Fruit fly (Drosophila melanogaster) whole organism, embryonic: Measurements from ENCODE around the gene CG13074.
A peak's percentile ranks its signal among the peaks of the same experiment; 100 is the strongest.

Source experiments
- CG10209 ChIP-seq: fragments of 200-800 bp; sonication (Bioruptor generic); optimal IDR thresholded peaks from 3 replicates; lab custom pipeline; 2017; ENCODE audit warnings: missing biosample characterization, mild to moderate bottlenecking, missing genetic modification characterization, missing genetic modification reagents
- CG10462 ChIP-seq: fragments of 200-800 bp; sonication (Bioruptor generic); optimal IDR thresholded peaks from 2 replicates; lab custom pipeline; 2016; ENCODE audit warnings: missing biosample characterization, missing genetic modification characterization
- CG12155 ChIP-seq: fragments of 200-800 bp; sonication (Bioruptor generic); optimal IDR thresholded peaks from 3 replicates; lab custom pipeline; 2016; ENCODE audit warnings: missing biosample characterization, missing genetic modification characterization
- CG12219 ChIP-seq: fragments of 200-800 bp; sonication (Bioruptor generic); optimal IDR thresholded peaks from 3 replicates; lab custom pipeline; 2018; ENCODE audit warnings: missing biosample characterization, mild to moderate bottlenecking, missing genetic modification characterization
- CG12659 ChIP-seq: fragments of 200-800 bp; sonication (Bioruptor generic); optimal IDR thresholded peaks from 3 replicates; lab custom pipeline; 2017; ENCODE audit warnings: mild to moderate bottlenecking, missing biosample characterization, missing genetic modification reagents, missing genetic modification characterization
- CG15514 ChIP-seq: fragments of 200-800 bp; sonication (Bioruptor generic); optimal IDR thresholded peaks from 3 replicates; lab custom pipeline; 2017; ENCODE audit warnings: missing biosample characterization, missing genetic modification characterization, mild to moderate bottlenecking, moderate library complexity, missing genetic modification reagents
- CG1647 ChIP-seq: fragments of 200-800 bp; sonication (Bioruptor generic); optimal IDR thresholded peaks from 3 replicates; lab custom pipeline; 2016; ENCODE audit warnings: missing biosample characterization, missing genetic modification characterization
- CG16813 ChIP-seq: fragments of 200-800 bp; sonication (Bioruptor generic); IDR thresholded peaks from 3 replicates; pipeline ENCODE4 v1.3.6; 2022; ENCODE audit warnings: missing biosample characterization, missing genetic modification characterization; ENCODE audit not compliant: partially characterized antibody
- CG17568 ChIP-seq: fragments of 200-800 bp; sonication (Bioruptor generic); optimal IDR thresholded peaks from 2 replicates; lab custom pipeline; 2018; ENCODE audit warnings: missing biosample characterization, mild to moderate bottlenecking, missing genetic modification characterization, moderate library complexity
- CG18476 ChIP-seq: fragments of 200-800 bp; sonication (Bioruptor generic); optimal IDR thresholded peaks from 2 replicates; lab custom pipeline; 2016; ENCODE audit warnings: missing biosample characterization, mild to moderate bottlenecking, missing genetic modification characterization
- CG18599 ChIP-seq: fragments of 200-800 bp; sonication (Bioruptor generic); optimal IDR thresholded peaks from 3 replicates; lab custom pipeline; 2017; ENCODE audit warnings: missing biosample characterization, missing genetic modification characterization, mild to moderate bottlenecking, moderate library complexity, missing genetic modification reagents
- CG18764 ChIP-seq: fragments of 200-800 bp; sonication (Bioruptor generic); optimal IDR thresholded peaks from 3 replicates; lab custom pipeline; 2016; ENCODE audit warnings: missing biosample characterization, missing genetic modification characterization
- CG2129 ChIP-seq: fragments of 200-800 bp; sonication (Bioruptor generic); IDR thresholded peaks from 2 replicates; pipeline ENCODE4 v1.3.6; 2022; ENCODE audit warnings: missing biosample characterization, missing genetic modification characterization; ENCODE audit not compliant: partially characterized antibody
- CG33213 ChIP-seq: fragments of 200-800 bp; sonication (Bioruptor generic); optimal IDR thresholded peaks from 3 replicates; lab custom pipeline; 2016; ENCODE audit warnings: missing biosample characterization, missing genetic modification characterization
- CG3847 ChIP-seq: fragments of 200-800 bp; sonication (Bioruptor generic); IDR thresholded peaks from 2 replicates; pipeline ENCODE4 v1.3.6; 2022; ENCODE audit warnings: missing biosample characterization, missing genetic modification characterization
- CG42726 ChIP-seq: fragments of 200-800 bp; sonication (Bioruptor generic); IDR thresholded peaks from 2 replicates; pipeline ENCODE4 v1.3.6; 2022; ENCODE audit warnings: missing biosample characterization, missing genetic modification characterization; ENCODE audit not compliant: partially characterized antibody
- CG9797 ChIP-seq: fragments of 200-800 bp; sonication (Bioruptor generic); optimal IDR thresholded peaks from 3 replicates; lab custom pipeline; 2018; ENCODE audit warnings: missing biosample characterization, mild to moderate bottlenecking, missing genetic modification characterization
- CG9932 ChIP-seq: fragments of 200-800 bp; sonication (Bioruptor generic); IDR thresholded peaks from 2 replicates; pipeline ENCODE4 v1.3.6; 2022; ENCODE audit warnings: missing biosample characterization, missing genetic modification characterization
- Camta ChIP-seq: fragments of 200-800 bp; sonication (Bioruptor generic); optimal IDR thresholded peaks from 2 replicates; lab custom pipeline; 2016; ENCODE audit warnings: missing biosample characterization, missing genetic modification characterization
- Dll ChIP-seq: fragments of 200-800 bp; sonication (Bioruptor generic); IDR thresholded peaks from 4 replicates; pipeline ENCODE4 v1.3.6; 2022; ENCODE audit warnings: missing biosample characterization, missing genetic modification characterization; ENCODE audit not compliant: partially characterized antibody
- Doc3 ChIP-seq: fragments of 200-800 bp; sonication (Bioruptor generic); IDR thresholded peaks from 3 replicates; pipeline ENCODE4 v1.3.6; 2022; ENCODE audit warnings: missing biosample characterization, missing genetic modification characterization; ENCODE audit not compliant: partially characterized antibody
- Dref ChIP-seq: fragments of 200-800 bp; sonication (Bioruptor generic); IDR thresholded peaks from 2 replicates; pipeline ENCODE4 v1.3.6; 2022; ENCODE audit warnings: missing biosample characterization, missing genetic modification characterization
- HLH3B ChIP-seq: fragments of 200-800 bp; sonication (Bioruptor generic); IDR thresholded peaks from 2 replicates; pipeline ENCODE4 v1.3.6; 2022; ENCODE audit warnings: missing biosample characterization, missing genetic modification characterization
- Hr78 ChIP-seq, 2 experiments: fragments of 200-800 bp in 1 of 2; fragments of >200 bp in 1 of 2; sonication (Bioruptor generic) in 1 of 2; optimal IDR thresholded peaks; 2 replicates each; lab custom pipeline; 2017 to 2019; ENCODE audit warnings: missing biosample characterization in 2 of 2, missing genetic modification characterization in 2 of 2, mild to moderate bottlenecking in 1 of 2, moderate library complexity in 1 of 2
- Lpt ChIP-seq: fragments of >200 bp; optimal IDR thresholded peaks from 2 replicates; lab custom pipeline; 2018; ENCODE audit warnings: missing biosample characterization, missing genetic modification characterization
- Mrtf ChIP-seq: fragments of 200-800 bp; sonication (Bioruptor generic); IDR thresholded peaks from 3 replicates; pipeline ENCODE4 v1.3.6; 2022; ENCODE audit warnings: missing biosample characterization, missing genetic modification characterization
- Sry-β ChIP-seq: fragments of 200-800 bp; sonication (Bioruptor generic); optimal IDR thresholded peaks from 2 replicates; lab custom pipeline; 2018; ENCODE audit warnings: missing biosample characterization, mild to moderate bottlenecking, missing genetic modification characterization, moderate library complexity
- chinmo ChIP-seq: fragments of 200-800 bp; sonication (Bioruptor generic); IDR thresholded peaks from 4 replicates; pipeline ENCODE4 v1.3.6; 2022; ENCODE audit warnings: missing biosample characterization, missing genetic modification characterization; ENCODE audit not compliant: partially characterized antibody
- crc ChIP-seq: fragments of 200-800 bp; sonication (Bioruptor generic); optimal IDR thresholded peaks from 2 replicates; lab custom pipeline; 2016; ENCODE audit warnings: missing biosample characterization, missing genetic modification characterization
- da ChIP-seq: fragments of 200-800 bp; sonication (Bioruptor generic); optimal IDR thresholded peaks from 2 replicates; lab custom pipeline; 2016; ENCODE audit warnings: missing biosample characterization, missing genetic modification characterization
- ewg ChIP-seq: fragments of 200-800 bp; sonication (Bioruptor generic); optimal IDR thresholded peaks from 3 replicates; lab custom pipeline; 2017; ENCODE audit warnings: mild to moderate bottlenecking, missing biosample characterization, missing genetic modification reagents, missing genetic modification characterization
- ftz-f1 ChIP-seq: fragments of 200-800 bp; sonication (Bioruptor generic); optimal IDR thresholded peaks from 2 replicates; lab custom pipeline; 2016; ENCODE audit warnings: missing biosample characterization, missing genetic modification characterization
- gfzf ChIP-seq: fragments of 200-800 bp; sonication (Bioruptor generic); optimal IDR thresholded peaks from 2 replicates; lab custom pipeline; 2016; ENCODE audit warnings: missing biosample characterization, mild to moderate bottlenecking, missing genetic modification characterization, moderate library complexity
- gro ChIP-seq: fragments of 200-800 bp; sonication (Bioruptor generic); optimal IDR thresholded peaks from 2 replicates; lab custom pipeline; 2016; ENCODE audit warnings: missing biosample characterization, missing genetic modification characterization
- hbn ChIP-seq: fragments of 200-800 bp; sonication (Bioruptor generic); IDR thresholded peaks from 2 replicates; pipeline ENCODE4 v1.3.6; 2022; ENCODE audit warnings: missing biosample characterization, missing genetic modification characterization; ENCODE audit not compliant: partially characterized antibody
- hkb ChIP-seq, 2 experiments: fragments of 200-800 bp in 1 of 2; fragments of >200 bp in 1 of 2; sonication (Bioruptor generic) in 1 of 2; IDR thresholded peaks in 1 of 2; optimal IDR thresholded peaks in 1 of 2; 2 replicates each; pipeline versions ENCODE4 v1.3.6 to Lab custom; 2017 to 2022; ENCODE audit warnings: missing biosample characterization in 1 of 2, missing genetic modification characterization in 1 of 2
- mld ChIP-seq: fragments of 200-800 bp; sonication (Bioruptor generic); IDR thresholded peaks from 3 replicates; pipeline ENCODE4 v1.3.6; 2022; ENCODE audit warnings: missing biosample characterization, missing genetic modification characterization; ENCODE audit not compliant: partially characterized antibody
- nerfin-2 ChIP-seq: fragments of 200-800 bp; sonication (Bioruptor generic); IDR thresholded peaks from 2 replicates; pipeline ENCODE4 v1.3.6; 2022; ENCODE audit warnings: missing biosample characterization, missing genetic modification characterization; ENCODE audit not compliant: partially characterized antibody
- pfk ChIP-seq: fragments of 200-800 bp; sonication (Bioruptor generic); optimal IDR thresholded peaks from 2 replicates; lab custom pipeline; 2018; ENCODE audit warnings: missing biosample characterization, mild to moderate bottlenecking, missing genetic modification characterization, moderate library complexity
- prd ChIP-seq, 3 experiments: fragments of >200 bp in 2 of 3; fragments of 200-800 bp in 1 of 3; sonication (Bioruptor generic) in 1 of 3; optimal IDR thresholded peaks in 2 of 3; IDR thresholded peaks in 1 of 3; 2 replicates in 2 of 3; 3 replicates in 1 of 3; pipeline versions ENCODE4 v1.3.6 to Lab custom; 2017 to 2022; ENCODE audit warnings: missing biosample characterization in 1 of 3, missing genetic modification characterization in 1 of 3
- sc ChIP-seq, 3 experiments: fragments of >200 bp in 2 of 3; fragments of 200-800 bp in 1 of 3; sonication (Bioruptor generic) in 1 of 3; optimal IDR thresholded peaks; 2 replicates in 2 of 3; 3 replicates in 1 of 3; lab custom pipeline; 2017; ENCODE audit warnings: mild to moderate bottlenecking in 1 of 3, missing biosample characterization in 1 of 3, missing genetic modification characterization in 1 of 3, missing genetic modification reagents in 1 of 3
- seq ChIP-seq: fragments of 200-800 bp; sonication (Bioruptor generic); IDR thresholded peaks from 2 replicates; pipeline ENCODE4 v1.3.6; 2022; ENCODE audit warnings: missing biosample characterization, missing genetic modification characterization
- slp2 ChIP-seq: fragments of 200-800 bp; sonication (Bioruptor generic); optimal IDR thresholded peaks from 2 replicates; lab custom pipeline; 2016; ENCODE audit warnings: missing biosample characterization, missing genetic modification characterization
- stwl ChIP-seq: fragments of 200-800 bp; sonication (Bioruptor generic); optimal IDR thresholded peaks from 3 replicates; lab custom pipeline; 2018; ENCODE audit warnings: missing biosample characterization, mild to moderate bottlenecking, missing genetic modification characterization, moderate library complexity
- trem ChIP-seq: fragments of 200-800 bp; optimal IDR thresholded peaks from 3 replicates; lab custom pipeline; 2019; ENCODE audit warnings: missing biosample characterization, mild to moderate bottlenecking, missing genetic modification characterization, moderate library complexity
- ttk ChIP-seq: fragments of 200-800 bp; sonication (Bioruptor generic); IDR thresholded peaks from 2 replicates; pipeline ENCODE4 v2.1.2; 2022; ENCODE audit warnings: missing biosample characterization, missing genetic modification characterization
- usp ChIP-seq: fragments of >200 bp; optimal IDR thresholded peaks from 2 replicates; lab custom pipeline; 2017; ENCODE audit warnings: missing biosample characterization, missing genetic modification characterization
- vvl ChIP-seq: fragments of 200-800 bp; sonication (Bioruptor generic); IDR thresholded peaks from 2 replicates; pipeline ENCODE4 v1.3.6; 2022; ENCODE audit warnings: missing biosample characterization, missing genetic modification characterization

Gene CG13074

dm6 chr3L:16050887-16051258 is 46.4 kb downstream of the CG13074 start, which contains the start of gene Diap1 (continued):
- peak; percentile 18 for TF ChIP-seq CG12659 (GFP tag; lab: Kevin White, UChicago)
- TF ChIP-seq Doc3 (GFP tag; lab: Robert Waterston, UW) = peak; percentile 85
- TF ChIP-seq CG17568 (GFP tag; lab: Kevin White, UChicago) = no peak
- TF ChIP-seq seq (GFP tag; lab: Robert Waterston, UW) = 0 out of 2 replicates have a peak, but pooled peaks have one; percentile 3
- TF ChIP-seq CG1647 (GFP tag; lab: Kevin White, UChicago) = no peak
- TF ChIP-seq hbn = peak; percentile 82
- peak; percentile 40; the same call in 1 of the 4 replicates for TF ChIP-seq chinmo (GFP tag; lab: Robert Waterston, UW)
- TF ChIP-seq CG2129 = peak; percentile 89
- no peak for TF ChIP-seq CG18476 (GFP tag; lab: Kevin White, UChicago)
- 0 out of 2 replicates have a peak, but pooled peaks have one; percentile 26 for TF ChIP-seq CG3847 (GFP tag; lab: Robert Waterston, UW)
- TF ChIP-seq Lpt (GFP tag; lab: Kevin White, UChicago) = no peak
- TF ChIP-seq Mrtf (GFP tag; lab: Robert Waterston, UW) = no peak
- TF ChIP-seq pfk (GFP tag; lab: Kevin White, UChicago) = peak; percentile 64
- TF ChIP-seq ftz-f1 (GFP tag; lab: Kevin White, UChicago) = peak; percentile 53
- no peak for TF ChIP-seq CG10209 (GFP tag; lab: Kevin White, UChicago)
- TF ChIP-seq ewg (GFP tag; lab: Kevin White, UChicago) = no peak
- TF ChIP-seq CG15514 (GFP tag; lab: Kevin White, UChicago) = peak; percentile 96
- TF ChIP-seq Sry-β = peak; percentile 82
- peak; percentile 87 for TF ChIP-seq CG16813 (GFP tag; lab: Robert Waterston, UW)
- TF ChIP-seq CG9932 (GFP tag; lab: Robert Waterston, UW) = peak; percentile 45
- TF ChIP-seq gfzf (GFP tag; lab: Kevin White, UChicago) = peak; percentile 58
- peak; percentile 100 for TF ChIP-seq Dref (GFP tag; lab: Robert Waterston, UW)
- no peak for TF ChIP-seq sc (optimal IDR thresholded peaks at IDR 0.05; lab: Kevin White, UChicago)
- TF ChIP-seq sc (GFP tag; optimal IDR thresholded peaks at IDR 0.05; lab: Kevin White, UChicago) = no peak
- TF ChIP-seq hkb (optimal IDR thresholded peaks at IDR 0.05; lab: Kevin White, UChicago) = peak; percentile 52
- no peak for TF ChIP-seq hkb (GFP tag; IDR thresholded peaks at IDR 0.05; lab: Robert Waterston, UW)
- no peak for TF ChIP-seq da (GFP tag; lab: Kevin White, UChicago)
- peak; percentile 91 for TF ChIP-seq CG42726 (GFP tag; lab: Robert Waterston, UW)
- TF ChIP-seq nerfin-2 (GFP tag; lab: Robert Waterston, UW) = peak; percentile 84
- TF ChIP-seq prd (optimal IDR thresholded peaks at IDR 0.05; lab: Kevin White, UChicago) = no peak
- 0 out of 3 replicates have a peak, but pooled peaks have one; percentile 17 for TF ChIP-seq prd (GFP tag; IDR thresholded peaks at IDR 0.05; lab: Robert Waterston, UW)
- peak; percentile 91 for TF ChIP-seq Dll (GFP tag; lab: Robert Waterston, UW)
- TF ChIP-seq usp (GFP tag; lab: Kevin White, UChicago) = no peak
- peak; percentile 76 for TF ChIP-seq vvl (GFP tag; lab: Robert Waterston, UW)
- TF ChIP-seq CG33213 (GFP tag; lab: Kevin White, UChicago) = peak; percentile 41
- no peak for TF ChIP-seq Camta (GFP tag; lab: Kevin White, UChicago)
- TF ChIP-seq ttk = no peak
- TF ChIP-seq CG10462 (GFP tag; lab: Kevin White, UChicago) = no peak
- TF ChIP-seq CG9797 = peak; percentile 62
- no peak for TF ChIP-seq Hr78 (GFP tag; optimal IDR thresholded peaks at IDR 0.05; lab: Kevin White, UChicago)
- TF ChIP-seq gro = peak; percentile 4
- TF ChIP-seq mld (GFP tag; lab: Robert Waterston, UW) = peak; percentile 67; the same call in 2 of the 3 replicates
- peak; percentile 76 for TF ChIP-seq trem (tag; lab: Kevin White, UChicago)
- no peak for TF ChIP-seq CG18764 (GFP tag; lab: Kevin White, UChicago)
- TF ChIP-seq slp2 (GFP tag; lab: Kevin White, UChicago) = no peak
- TF ChIP-seq crc = no peak
- TF ChIP-seq stwl = peak; percentile 93
- TF ChIP-seq CG12155 (GFP tag; lab: Kevin White, UChicago) = no peak
- TF ChIP-seq CG12219 = no peak
- TF ChIP-seq HLH3B (GFP tag; lab: Robert Waterston, UW) = no peak
- TF ChIP-seq CG18599 = no peak
